Fruit fly (Drosophila melanogaster): ENCODE data around the gene Taf9.

Taf9 gene

dm6 chrX:17850179-17850578, 8.2 kb downstream of the Taf9 start, which contains the start of the genes CG15814 and Spt7 (continued):
- no peak for TF ChIP-seq tin (GFP tag; optimal IDR thresholded peaks at IDR 0.05)
- peak; percentile 41 for TF ChIP-seq mam (GFP tag; optimal IDR thresholded peaks at IDR 0.05)
- TF ChIP-seq Poxn (GFP tag; IDR thresholded peaks at IDR 0.05) = no peak
- no peak for TF ChIP-seq slou (GFP tag; optimal IDR thresholded peaks at IDR 0.05)
- peak; percentile 26 for TF ChIP-seq CG17359 (tag; optimal IDR thresholded peaks at IDR 0.05)
- peak; percentile 34 for TF ChIP-seq CG1792 (GFP tag; optimal IDR thresholded peaks at IDR 0.05)
- TF ChIP-seq CG7928 (GFP tag; optimal IDR thresholded peaks at IDR 0.05) = peak; percentile 6
- no peak for TF ChIP-seq HLH3B (GFP tag; IDR thresholded peaks at IDR 0.05)
- TF ChIP-seq Neu2 (GFP tag; optimal IDR thresholded peaks at IDR 0.05; ENCODE audit: borderline replicate concordance) = no peak
- no peak for TF ChIP-seq CG8281 (tag; optimal IDR thresholded peaks at IDR 0.05)
- TF ChIP-seq CG4617 (GFP tag; optimal IDR thresholded peaks at IDR 0.05; ENCODE audit: borderline replicate concordance) = peak; percentile 73
- TF ChIP-seq kah (GFP tag; optimal IDR thresholded peaks at IDR 0.05) = no peak
- peak; percentile 53 for TF ChIP-seq CTCF (GFP tag; optimal IDR thresholded peaks at IDR 0.05)
- peak; percentile 35 for TF ChIP-seq ftz-f1 (GFP tag; optimal IDR thresholded peaks at IDR 0.05)
- no peak for TF ChIP-seq dati (GFP tag; IDR thresholded peaks at IDR 0.05)
- TF ChIP-seq crc (GFP tag; optimal IDR thresholded peaks at IDR 0.05) = no peak
- TF ChIP-seq p53 (GFP tag; optimal IDR thresholded peaks at IDR 0.05) = no peak
- TF ChIP-seq nau (GFP tag; optimal IDR thresholded peaks at IDR 0.05) = no peak
- peak in 1 of 2 experiments; percentile 2 for TF ChIP-seq bsh (GFP tag; optimal IDR thresholded peaks at IDR 0.05)
- TF ChIP-seq CG8478 (optimal IDR thresholded peaks at IDR 0.05) = no peak
- no peak for TF ChIP-seq CG8359 (GFP tag; optimal IDR thresholded peaks at IDR 0.05; ENCODE audit: borderline replicate concordance)
- peak; percentile 34 for TF ChIP-seq nerfin-1 (tag; optimal IDR thresholded peaks at IDR 0.05)
- TF ChIP-seq sens-2 (GFP tag; IDR thresholded peaks at IDR 0.05) = no peak
- TF ChIP-seq CG3726 (GFP tag; IDR thresholded peaks at IDR 0.05) = no peak
- TF ChIP-seq CG17361 (GFP tag; IDR thresholded peaks at IDR 0.05) = 0 out of 3 replicates have a peak, but pooled peaks have one; percentile 25
- no peak for TF ChIP-seq CG2889 (GFP tag; IDR thresholded peaks at IDR 0.05)
- TF ChIP-seq Ada2b (GFP tag; IDR thresholded peaks at IDR 0.05) = no peak
- TF ChIP-seq CG14965 (GFP tag; optimal IDR thresholded peaks at IDR 0.05; ENCODE audit: borderline replicate concordance) = no peak
- 0 out of 2 replicates have a peak, but pooled peaks have one; percentile 13 for TF ChIP-seq CG7372 (GFP tag; IDR thresholded peaks at IDR 0.05)
- TF ChIP-seq CG43689 (GFP tag; IDR thresholded peaks at IDR 0.05) = no peak
- no peak for TF ChIP-seq ham (GFP tag; IDR thresholded peaks at IDR 0.05)
- TF ChIP-seq dan (GFP tag; IDR thresholded peaks at IDR 0.05) = no peak
- TF ChIP-seq YL-1 (GFP tag; optimal IDR thresholded peaks at IDR 0.05) = peak; percentile 78
- no peak for TF ChIP-seq lola (GFP tag; optimal IDR thresholded peaks at IDR 0.05)
- TF ChIP-seq CG8388 (GFP tag; optimal IDR thresholded peaks at IDR 0.05) = no peak
- peak; percentile 30 for TF ChIP-seq HHEX (GFP tag; optimal IDR thresholded peaks at IDR 0.05)
- TF ChIP-seq unpg (GFP tag; optimal IDR thresholded peaks at IDR 0.05) = peak; percentile 13

- TF ChIP-seq Bgb (GFP tag; IDR thresholded peaks at IDR 0.05; ENCODE audit: partially characterized antibody) = peak; percentile 91
- no peak for TF ChIP-seq jing (GFP tag; optimal IDR thresholded peaks at IDR 0.05)
- peak; percentile 39 for TF ChIP-seq CG14710 (tag; optimal IDR thresholded peaks at IDR 0.05)
- no peak for TF ChIP-seq CG15073 (GFP tag; optimal IDR thresholded peaks at IDR 0.05)
- TF ChIP-seq mam (GFP tag; optimal IDR thresholded peaks at IDR 0.05) = no peak
- no peak for TF ChIP-seq CG31365 (tag; optimal IDR thresholded peaks at IDR 0.05)
- TF ChIP-seq bcd (GFP tag; optimal IDR thresholded peaks at IDR 0.05) = no peak
- no peak for TF ChIP-seq CG10366 (GFP tag; IDR thresholded peaks at IDR 0.05)
- TF ChIP-seq Meics (GFP tag; optimal IDR thresholded peaks at IDR 0.05) = no peak
- TF ChIP-seq C15 (GFP tag; IDR thresholded peaks at IDR 0.05) = no peak
- no peak for TF ChIP-seq Tbp (GFP tag; optimal IDR thresholded peaks at IDR 0.05)
- no peak for TF ChIP-seq Rfx (GFP tag; IDR thresholded peaks at IDR 0.05)
- TF ChIP-seq ato (GFP tag; IDR thresholded peaks at IDR 0.05; ENCODE audit: partially characterized antibody) = peak; percentile 85
- TF ChIP-seq CG12071 (GFP tag; optimal IDR thresholded peaks at IDR 0.05) = no peak
- no peak for TF ChIP-seq da (GFP tag; optimal IDR thresholded peaks at IDR 0.05)
- TF ChIP-seq MBD-R2 (GFP tag; IDR thresholded peaks at IDR 0.05) = peak; percentile 69
- TF ChIP-seq Taf1 (GFP tag; IDR thresholded peaks at IDR 0.05) = no peak
- no peak for TF ChIP-seq CG2678 (tag; optimal IDR thresholded peaks at IDR 0.05)
These were observed 10.5 kb downstream of the Taf9 start, which contains the start of gene CG32554 for dm6 chrX:17852457-17852856. Gene CG32554, minus strand, starts transcription at chrX:17852685.

All from whole organism, embryonic.